Worm (Caenorhabditis elegans): ENCODE data around the gene air-1.

air-1 gene

ce11 chrV:8247311-8248105 is 26.2 kb downstream of the air-1 start:
- TF ChIP-seq ceh-83 (GFP tag; optimal IDR thresholded peaks at IDR 0.05) (peak; percentile 71), ceh-39 (tag; optimal IDR thresholded peaks at IDR 0.05) (no peak), hlh-1 (tag; optimal IDR thresholded peaks at IDR 0.05) (peak; percentile 43), zip-8 (tag; optimal IDR thresholded peaks at IDR 0.05) (no peak), ceh-43 (GFP tag; optimal IDR thresholded peaks at IDR 0.05) (no peak), elt-3 (tag; optimal IDR thresholded peaks at IDR 0.05) (no peak), unc-120 (tag; optimal IDR thresholded peaks at IDR 0.05; ENCODE audit: poor library complexity, severe bottlenecking) (no peak)

ce11 chrV:8250208-8250607 is 28.9 kb downstream of the air-1 start, which contains the start of gene C16D9.6:
Gene C16D9.6, minus strand, starts transcription at chrV:8250308.
- TF ChIP-seq nhr-28 (tag; optimal IDR thresholded peaks at IDR 0.05) (no peak), lin-13 (tag; optimal IDR thresholded peaks at IDR 0.05) (no peak), ztf-11 (tag; optimal IDR thresholded peaks at IDR 0.05) (no peak), ceh-83 (GFP tag; optimal IDR thresholded peaks at IDR 0.05) (no peak), lin-32 (GFP tag; optimal IDR thresholded peaks at IDR 0.05) (no peak), unc-62 (GFP tag; optimal IDR thresholded peaks at IDR 0.05) (no peak), hlh-1 (tag; optimal IDR thresholded peaks at IDR 0.05) (no peak), lsy-2 (tag; optimal IDR thresholded peaks at IDR 0.05) (no peak), sptf-1 (tag; optimal IDR thresholded peaks at IDR 0.05) (no peak), sem-2 (GFP tag; optimal IDR thresholded peaks at IDR 0.05) (no peak), mab-5 (tag; optimal IDR thresholded peaks at IDR 0.05) (no peak), tbx-8 (GFP tag; optimal IDR thresholded peaks at IDR 0.05) (no peak), snpc-4 (tag; optimal IDR thresholded peaks at IDR 0.05) (no peak), cnd-1 (tag; optimal IDR thresholded peaks at IDR 0.05) (no peak), zip-8 (tag; optimal IDR thresholded peaks at IDR 0.05) (no peak), unc-39 (tag; optimal IDR thresholded peaks at IDR 0.05) (no peak), unc-120 (tag; optimal IDR thresholded peaks at IDR 0.05; ENCODE audit: poor library complexity, severe bottlenecking) (no peak)

ce11 chrV:8251075-8251474 is 29.8 kb downstream of the air-1 start:
- TF ChIP-seq nhr-28 (tag; optimal IDR thresholded peaks at IDR 0.05) (no peak), blmp-1 (tag; optimal IDR thresholded peaks at IDR 0.05) (no peak), hlh-1 (tag; optimal IDR thresholded peaks at IDR 0.05) (no peak), nhr-76 (tag; optimal IDR thresholded peaks at IDR 0.05) (no peak), sptf-1 (tag; optimal IDR thresholded peaks at IDR 0.05) (no peak), nhr-237 (tag; optimal IDR thresholded peaks at IDR 0.05) (no peak), ztf-11 (tag; optimal IDR thresholded peaks at IDR 0.05) (no peak), mep-1 (tag; optimal IDR thresholded peaks at IDR 0.05) (no peak), mls-2 (tag; optimal IDR thresholded peaks at IDR 0.05) (no peak), elt-3 (tag; optimal IDR thresholded peaks at IDR 0.05) (no peak), bed-3 (GFP tag; optimal IDR thresholded peaks at IDR 0.05) (no peak), M03D4.4 (tag; optimal IDR thresholded peaks at IDR 0.05) (no peak), lsy-2 (tag; optimal IDR thresholded peaks at IDR 0.05) (no peak), ces-1 (GFP tag; optimal IDR thresholded peaks at IDR 0.05) (no peak), unc-120 (tag; optimal IDR thresholded peaks at IDR 0.05; ENCODE audit: poor library complexity, severe bottlenecking) (no peak), ceh-83 (GFP tag; optimal IDR thresholded peaks at IDR 0.05) (no peak), ham-2 (GFP tag; optimal IDR thresholded peaks at IDR 0.05) (no peak), pha-4 (tag; optimal IDR thresholded peaks at IDR 0.05) (no peak), mab-5 (tag; optimal IDR thresholded peaks at IDR 0.05) (no peak), nhr-2 (tag; optimal IDR thresholded peaks at IDR 0.05) (no peak)

ce11 chrV:8252532-8252931 is 31.2 kb downstream of the air-1 start:
- TF ChIP-seq elt-1 (tag; optimal IDR thresholded peaks at IDR 0.05; ENCODE audit: borderline replicate concordance, insufficient read depth) (no peak), sem-2 (GFP tag; optimal IDR thresholded peaks at IDR 0.05) (no peak), snpc-4 (tag; optimal IDR thresholded peaks at IDR 0.05) (no peak), nhr-237 (tag; optimal IDR thresholded peaks at IDR 0.05) (no peak), bed-3 (GFP tag; optimal IDR thresholded peaks at IDR 0.05) (no peak), ceh-39 (tag; optimal IDR thresholded peaks at IDR 0.05) (no peak), unc-39 (tag; optimal IDR thresholded peaks at IDR 0.05) (no peak), unc-62 (GFP tag; optimal IDR thresholded peaks at IDR 0.05) (peak; percentile 84), M03D4.4 (tag; optimal IDR thresholded peaks at IDR 0.05) (no peak), mab-5 (tag; optimal IDR thresholded peaks at IDR 0.05) (peak; percentile 53), lin-32 (GFP tag; optimal IDR thresholded peaks at IDR 0.05) (no peak), cnd-1 (tag; optimal IDR thresholded peaks at IDR 0.05) (no peak), mep-1 (tag; optimal IDR thresholded peaks at IDR 0.05) (no peak), hlh-1 (tag; optimal IDR thresholded peaks at IDR 0.05) (peak; percentile 15)
